Worm (Caenorhabditis elegans) whole organism, young adult: ENCODE measurements around the gene rpl-16.
A peak's percentile ranks its signal among the peaks of the same experiment; 100 is the strongest.

ENCODE experiments used
- C06A6.2 ChIP-seq: fragments of 200-800 bp; sonication (Bioruptor generic); conservative IDR thresholded peaks from 2 replicates; pipeline ENCODE4 v1.3.6; 2022; ENCODE audit warnings: missing genetic modification characterization, missing compliant biosample characterization
- F23B12.7 ChIP-seq: sonication (generic microtip); optimal IDR thresholded peaks from 2 replicates; lab custom pipeline; 2017; ENCODE audit warnings: missing genetic modification characterization, mild to moderate bottlenecking, missing compliant biosample characterization, antibody characterized with exemption, moderate library complexity; ENCODE audit not compliant: insufficient read depth
- F37B4.10 ChIP-seq: fragments of 200-800 bp; sonication (Bioruptor generic); IDR thresholded peaks from 2 replicates; pipeline ENCODE4 v1.3.6; 2022; ENCODE audit warnings: missing genetic modification characterization, missing compliant biosample characterization
- K11D2.4 ChIP-seq: fragments of 200-800 bp; sonication (Bioruptor generic); IDR thresholded peaks from 2 replicates; pipeline ENCODE4 v1.3.6; 2022; ENCODE audit warnings: missing genetic modification reagents, missing genetic modification characterization, missing compliant biosample characterization
- K12H6.12 ChIP-seq: fragments of 200-800 bp; sonication (Bioruptor generic); optimal IDR thresholded peaks from 2 replicates; lab custom pipeline; 2018; ENCODE audit warnings: mild to moderate bottlenecking, missing genetic modification characterization, missing compliant biosample characterization
- Y79H2A.3 ChIP-seq: fragments of 200-800 bp; sonication (Bioruptor generic); conservative IDR thresholded peaks from 2 replicates; pipeline ENCODE4 v1.3.6; 2022; ENCODE audit warnings: missing genetic modification reagents, missing genetic modification characterization, missing compliant biosample characterization
- ama-1 ChIP-seq, 3 experiments: fragments of 150-350 bp in 1 of 3; sonication (generic microtip) in 2 of 3; optimal IDR thresholded peaks; 2 replicates each; lab custom pipeline; 2014 to 2018; ENCODE audit warnings: missing biosample characterization in 2 of 3, missing genetic modification characterization in 2 of 3, missing genetic modification reagents in 2 of 3
- athp-1 ChIP-seq: sonication (generic microtip); optimal IDR thresholded peaks from 2 replicates; lab custom pipeline; 2017; ENCODE audit warnings: mild to moderate bottlenecking, missing genetic modification characterization, missing compliant biosample characterization
- attf-5 ChIP-seq: fragments of 200-800 bp; sonication (Bioruptor generic); optimal IDR thresholded peaks from 2 replicates; lab custom pipeline; 2018; ENCODE audit warnings: mild to moderate bottlenecking, missing genetic modification characterization, missing compliant biosample characterization
- bed-2 ChIP-seq: fragments of 200-800 bp; sonication (Bioruptor generic); IDR thresholded peaks from 2 replicates; pipeline ENCODE4 v1.3.6; 2022; ENCODE audit warnings: missing genetic modification reagents, missing genetic modification characterization, missing compliant biosample characterization
- ceh-27 ChIP-seq: fragments of 200-800 bp; sonication (Bioruptor generic); optimal IDR thresholded peaks from 2 replicates; lab custom pipeline; 2018; ENCODE audit warnings: mild to moderate bottlenecking, missing genetic modification characterization, moderate library complexity, missing compliant biosample characterization
- ceh-40 ChIP-seq: fragments of 200-800 bp; sonication (Bioruptor generic); IDR thresholded peaks from 2 replicates; pipeline ENCODE4 v1.3.6; 2022; ENCODE audit warnings: missing genetic modification characterization, missing compliant biosample characterization
- ceh-79 ChIP-seq: sonication (generic microtip); optimal IDR thresholded peaks from 2 replicates; lab custom pipeline; 2017; ENCODE audit warnings: mild to moderate bottlenecking, missing genetic modification characterization, missing compliant biosample characterization
- chd-7 ChIP-seq: sonication (generic microtip); optimal IDR thresholded peaks from 2 replicates; lab custom pipeline; 2016; ENCODE audit warnings: mild to moderate bottlenecking, missing genetic modification characterization, moderate library complexity, missing compliant biosample characterization
- dpl-1 ChIP-seq: fragments of 150-350 bp; optimal IDR thresholded peaks from 2 replicates; lab custom pipeline; 2014; ENCODE audit warnings: missing biosample characterization, missing genetic modification reagents, missing genetic modification characterization
- egl-18 ChIP-seq: fragments of 200-800 bp; sonication (Bioruptor generic); IDR thresholded peaks from 2 replicates; pipeline ENCODE4 v1.3.6; 2022; ENCODE audit warnings: missing genetic modification reagents, missing genetic modification characterization, missing compliant biosample characterization
- egl-44 ChIP-seq: fragments of 200-800 bp; sonication (Bioruptor generic); IDR thresholded peaks from 2 replicates; pipeline ENCODE4 v1.3.6; 2022; ENCODE audit warnings: missing genetic modification reagents, missing genetic modification characterization, missing compliant biosample characterization
- egrh-3 ChIP-seq: fragments of 200-800 bp; sonication (Bioruptor generic); IDR thresholded peaks from 2 replicates; pipeline ENCODE4 v1.3.6; 2022; ENCODE audit warnings: missing genetic modification reagents, missing genetic modification characterization, missing compliant biosample characterization
- fkh-3 ChIP-seq: sonication (generic microtip); optimal IDR thresholded peaks from 2 replicates; lab custom pipeline; 2016; ENCODE audit warnings: mild to moderate bottlenecking, missing genetic modification characterization, missing compliant biosample characterization
- gei-17 ChIP-seq: fragments of 200-800 bp; sonication (Bioruptor generic); optimal IDR thresholded peaks from 2 replicates; lab custom pipeline; 2018; ENCODE audit warnings: mild to moderate bottlenecking, missing genetic modification characterization, missing compliant biosample characterization
- hlh-12 ChIP-seq: sonication (generic microtip); optimal IDR thresholded peaks from 2 replicates; lab custom pipeline; 2016; ENCODE audit warnings: missing genetic modification characterization, missing compliant biosample characterization
- hmg-20 ChIP-seq: fragments of 200-800 bp; sonication (Bioruptor generic); IDR thresholded peaks from 2 replicates; pipeline ENCODE4 v1.3.6; 2022; ENCODE audit warnings: missing genetic modification reagents, missing genetic modification characterization, missing compliant biosample characterization
- hrde-1 ChIP-seq: sonication (generic microtip); optimal IDR thresholded peaks from 2 replicates; lab custom pipeline; 2016; ENCODE audit warnings: missing genetic modification characterization, mild to moderate bottlenecking, missing compliant biosample characterization, moderate library complexity, missing genotype, missing genetic modification reagents, borderline replicate concordance
- lag-1 ChIP-seq: fragments of 200-800 bp; sonication (Bioruptor generic); IDR thresholded peaks from 2 replicates; pipeline ENCODE4 v1.3.6; 2022; ENCODE audit warnings: missing genetic modification reagents, missing genetic modification characterization, missing compliant biosample characterization
- let-607 ChIP-seq, 2 experiments: fragments of 200-800 bp in 1 of 2; sonication (Bioruptor generic) in 1 of 2; sonication (generic microtip) in 1 of 2; optimal IDR thresholded peaks; 2 replicates each; lab custom pipeline; 2016 to 2018; ENCODE audit warnings: mild to moderate bottlenecking in 2 of 2, missing compliant biosample characterization in 2 of 2, missing genetic modification characterization in 2 of 2, moderate library complexity in 2 of 2, missing genotype in 1 of 2
- lin-35 ChIP-seq, 3 experiments: fragments of 150-350 bp in 2 of 3; sonication (generic microtip) in 1 of 3; optimal IDR thresholded peaks; 2 replicates each; lab custom pipeline; 2014 to 2018; ENCODE audit warnings: missing biosample characterization in 3 of 3, missing genetic modification characterization in 3 of 3, missing genetic modification reagents in 3 of 3
- madf-8 ChIP-seq: fragments of 200-800 bp; sonication (Bioruptor generic); conservative IDR thresholded peaks from 2 replicates; pipeline ENCODE4 v1.3.6; 2022; ENCODE audit warnings: missing genetic modification reagents, missing genetic modification characterization, missing compliant biosample characterization
- mcd-1 ChIP-seq: fragments of 200-800 bp; sonication (Bioruptor generic); IDR thresholded peaks from 2 replicates; pipeline ENCODE4 v1.3.6; 2022; ENCODE audit warnings: missing genetic modification reagents, missing genetic modification characterization, missing compliant biosample characterization
- nfyb-1 ChIP-seq: fragments of 200-800 bp; sonication (Bioruptor generic); IDR thresholded peaks from 2 replicates; pipeline ENCODE4 v1.3.6; 2022; ENCODE audit warnings: missing genetic modification reagents, missing genetic modification characterization, missing compliant biosample characterization
- nhr-120 ChIP-seq: fragments of 200-800 bp; sonication (Bioruptor generic); IDR thresholded peaks from 2 replicates; pipeline ENCODE4 v1.3.6; 2022; ENCODE audit warnings: missing genetic modification characterization, missing compliant biosample characterization
- nhr-80 ChIP-seq: sonication (generic microtip); optimal IDR thresholded peaks from 2 replicates; lab custom pipeline; 2016; ENCODE audit warnings: missing genetic modification characterization, missing compliant biosample characterization
- rec-8 ChIP-seq, 2 experiments: sonication (generic microtip); optimal IDR thresholded peaks; 2 replicates each; lab custom pipeline; 2016; ENCODE audit warnings: mild to moderate bottlenecking in 2 of 2, missing genetic modification characterization in 2 of 2, missing genetic modification reagents in 2 of 2, missing genotype in 2 of 2, missing biosample characterization in 1 of 2, missing compliant biosample characterization in 1 of 2, moderate library complexity in 1 of 2
- somi-1 ChIP-seq: fragments of 200-800 bp; sonication (Bioruptor generic); optimal IDR thresholded peaks from 2 replicates; lab custom pipeline; 2018; ENCODE audit warnings: mild to moderate bottlenecking, missing genetic modification characterization, missing compliant biosample characterization
- unc-62 ChIP-seq: fragments of 150-350 bp; optimal IDR thresholded peaks from 2 replicates; lab custom pipeline; 2014; ENCODE audit warnings: missing biosample characterization, missing genetic modification reagents, missing genetic modification characterization
- xnd-1 ChIP-seq: sonication (generic microtip); optimal IDR thresholded peaks from 2 replicates; lab custom pipeline; 2016; ENCODE audit warnings: missing genotype, missing genetic modification reagents, missing genetic modification characterization, missing compliant biosample characterization
- zfh-2 ChIP-seq: fragments of 200-800 bp; sonication (Bioruptor generic); conservative IDR thresholded peaks from 2 replicates; pipeline ENCODE4 v1.3.6; 2022; ENCODE audit warnings: missing genetic modification reagents, missing genetic modification characterization, missing compliant biosample characterization
- zim-3 ChIP-seq: sonication (generic microtip); optimal IDR thresholded peaks from 2 replicates; lab custom pipeline; 2017; ENCODE audit warnings: mild to moderate bottlenecking, missing genetic modification characterization, moderate library complexity, missing compliant biosample characterization
- ztf-28 ChIP-seq: fragments of 200-800 bp; sonication (Bioruptor generic); IDR thresholded peaks from 2 replicates; pipeline ENCODE4 v1.3.6; 2022; ENCODE audit warnings: missing genetic modification reagents, missing genetic modification characterization, missing compliant biosample characterization
- ztf-3 ChIP-seq: fragments of 200-800 bp; sonication (Bioruptor generic); optimal IDR thresholded peaks from 2 replicates; lab custom pipeline; 2018; ENCODE audit warnings: mild to moderate bottlenecking, missing genetic modification characterization, missing compliant biosample characterization

rpl-16 gene

ce11 chrIII:3532035-3532434 is 28.6 kb upstream of the rpl-16 start (continued):
- TF ChIP-seq ztf-28 (GFP tag; lab: Robert Waterston, UW) (no peak), dpl-1 (no peak), K12H6.12 (tag; lab: Kevin White, UChicago) (peak; percentile 33), ceh-27 (GFP tag; lab: Kevin White, UChicago) (peak; percentile 48), lag-1 (GFP tag; lab: Robert Waterston, UW) (no peak), egl-44 (GFP tag; lab: Robert Waterston, UW) (no peak), zfh-2 (GFP tag; lab: Robert Waterston, UW) (peak; percentile 46; the same call in 1 of the 2 replicates), Y79H2A.3 (no peak), attf-5 (GFP tag; lab: Kevin White, UChicago) (peak; percentile 28), ceh-40 (no peak), athp-1 (no peak), bed-2 (GFP tag; lab: Robert Waterston, UW) (no peak), unc-62 (peak; percentile 55), ceh-79 (tag; lab: Kevin White, UChicago) (no peak), hrde-1 (no peak), ztf-3 (GFP tag; lab: Kevin White, UChicago) (no peak), let-607 (tag; optimal IDR thresholded peaks at IDR 0.05; lab: Kevin White, UChicago) (no peak), rec-8 (tag; optimal IDR thresholded peaks at IDR 0.05; lab: Kevin White, UChicago) (no peak), K11D2.4 (GFP tag; lab: Robert Waterston, UW) (no peak), zim-3 (tag; lab: Kevin White, UChicago) (no peak), xnd-1 (tag; lab: Kevin White, UChicago) (no peak), nhr-120 (no peak), gei-17 (GFP tag; lab: Kevin White, UChicago) (no peak), chd-7 (tag; lab: Kevin White, UChicago) (no peak), egl-18 (no peak), egrh-3 (no peak), mcd-1 (GFP tag; lab: Robert Waterston, UW) (0 out of 2 replicates have a peak, but pooled peaks have one; percentile 24), madf-8 (no peak), nfyb-1 (0 out of 2 replicates have a peak, but pooled peaks have one; percentile 19)

DNA sequence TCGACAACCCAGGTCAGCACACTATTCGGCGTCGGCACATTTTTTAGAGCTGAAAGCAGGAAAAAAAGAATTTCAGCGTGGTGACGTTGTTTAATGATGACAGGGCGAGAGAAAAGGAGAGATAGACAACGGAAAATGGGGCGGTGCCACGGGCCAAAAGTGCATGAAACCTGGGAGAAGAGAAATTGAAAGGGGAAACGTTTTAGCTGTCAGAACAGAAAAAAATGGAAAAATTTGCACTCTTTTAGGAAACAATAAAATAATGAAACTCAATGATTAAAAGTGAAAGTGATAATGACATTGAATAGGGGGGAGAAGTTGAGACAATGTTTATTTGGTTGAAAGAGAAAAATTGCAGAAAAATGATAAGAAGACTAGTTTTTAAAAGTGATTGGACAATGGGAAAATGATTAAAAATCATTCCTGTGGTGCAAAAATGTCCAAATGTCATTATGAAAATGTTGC is 26.4 kb upstream of the rpl-16 start, which contains the start of gene pitp-1:
pitp-1 (minus strand) TSS at position 51 of the 465 bp plus-strand sequence.
- peak; percentile 75 for TF ChIP-seq nhr-80 (tag; lab: Kevin White, UChicago)
- no peak for TF ChIP-seq F23B12.7 (tag; lab: Kevin White, UChicago)
- TF ChIP-seq rec-8 (tag; optimal IDR thresholded peaks at IDR 0.05; lab: Kevin White, UChicago): no peak
- TF ChIP-seq hmg-20 (GFP tag; lab: Robert Waterston, UW): no peak
- TF ChIP-seq mcd-1 (GFP tag; lab: Robert Waterston, UW): no peak
- peak; percentile 41 for TF ChIP-seq unc-62
- no peak for TF ChIP-seq lin-35 (GFP tag; optimal IDR thresholded peaks at IDR 0.05; lab: Kevin White, UChicago)
- no peak for TF ChIP-seq ama-1 (optimal IDR thresholded peaks at IDR 0.05; lab: Kevin White, UChicago)
- TF ChIP-seq ama-1 (GFP tag; optimal IDR thresholded peaks at IDR 0.05; lab: Kevin White, UChicago): no peak
- no peak for TF ChIP-seq ceh-40

ce11 chrIII:3528342-3528741 is 24.9 kb upstream of the rpl-16 start, which contains the start of gene rpl-37:
Gene rpl-37, plus strand, starts transcription at chrIII:3528642.
- TF ChIP-seq fkh-3 (tag; lab: Kevin White, UChicago) (no peak), ceh-27 (GFP tag; lab: Kevin White, UChicago) (no peak), C06A6.2 (GFP tag; lab: Robert Waterston, UW) (no peak), hlh-12 (tag; lab: Kevin White, UChicago) (no peak), nhr-80 (tag; lab: Kevin White, UChicago) (no peak), F37B4.10 (no peak), zim-3 (tag; lab: Kevin White, UChicago) (no peak), somi-1 (GFP tag; lab: Kevin White, UChicago) (no peak)
